Worm (Caenorhabditis elegans): ENCODE measurements around the gene argk-1.

argk-1 gene

DNA sequence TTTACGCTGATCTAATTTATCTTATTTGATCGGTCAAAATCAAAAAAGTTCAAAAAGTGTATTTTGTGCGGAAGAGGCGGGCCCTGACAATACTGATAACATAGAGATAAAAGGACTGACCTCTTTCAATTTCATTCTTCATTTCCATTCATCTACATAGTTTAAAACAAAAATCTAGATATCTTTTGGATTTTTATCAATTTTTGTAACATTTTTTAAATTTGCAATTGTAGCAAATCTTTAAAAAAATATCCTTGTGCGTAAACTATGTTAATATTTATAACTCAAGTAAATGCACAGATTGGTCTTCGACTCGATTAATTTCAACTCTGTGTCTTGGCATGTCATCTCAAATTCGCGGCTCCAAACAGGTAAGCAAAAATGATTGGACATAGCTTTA, at the start of gene argk-1:
TSS of gene argk-1 (plus strand) at position 301 of the 400 bp plus-strand sequence.
- TF ChIP-seq B0310.2 (tag; optimal IDR thresholded peaks at IDR 0.05) (no peak), pes-1 (GFP tag; IDR thresholded peaks at IDR 0.05) (no peak), F13C5.2 (tag; optimal IDR thresholded peaks at IDR 0.05) (no peak), aly-1 (tag; optimal IDR thresholded peaks at IDR 0.05) (no peak)

ce11 chrV:16055031-16055430, 48.7 kb upstream of the argk-1 start, which contains the start of gene F14H3.4:
TSS of gene F14H3.4 (minus strand) at chrV:16055072.
- TF ChIP-seq ceh-36 (tag; optimal IDR thresholded peaks at IDR 0.05) (no peak), hnd-1 (tag; optimal IDR thresholded peaks at IDR 0.05) (no peak)

DNA sequence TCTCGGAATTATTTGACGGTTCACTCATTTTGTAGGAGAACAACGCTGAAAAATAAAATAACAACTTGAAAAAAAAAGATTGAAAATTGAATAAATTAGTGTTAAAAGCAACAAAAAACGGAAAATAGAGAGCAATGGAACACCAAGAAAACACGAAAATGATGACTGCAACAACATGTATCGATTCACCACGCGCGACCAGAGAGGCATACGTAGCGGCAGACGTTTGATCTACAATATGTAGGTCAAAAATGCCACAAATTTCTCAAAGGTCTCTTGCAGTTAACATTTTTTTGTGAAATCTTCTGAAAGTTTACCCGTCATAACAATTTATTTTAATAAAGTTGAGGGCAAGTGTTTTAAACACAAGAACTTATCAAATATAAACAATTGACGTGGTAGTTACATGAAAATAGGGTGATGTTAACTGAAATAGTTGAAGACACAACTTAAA, 46.7 kb upstream of the argk-1 start, which contains the start of gene F14H3.5:
TSS of gene F14H3.5 (minus strand) at position 51 of the 454 bp plus-strand sequence.
- TF ChIP-seq ama-1 (optimal IDR thresholded peaks at IDR 0.05) (no peak), hmbx-1 (tag; optimal IDR thresholded peaks at IDR 0.05) (no peak), hnd-1 (tag; optimal IDR thresholded peaks at IDR 0.05) (no peak), tra-4 (tag; optimal IDR thresholded peaks at IDR 0.05) (no peak), B0310.2 (tag; optimal IDR thresholded peaks at IDR 0.05) (no peak), hmg-4 (GFP tag; optimal IDR thresholded peaks at IDR 0.05) (no peak), tbx-11 (GFP tag; IDR thresholded peaks at IDR 0.05) (no peak), ceh-36 (tag; optimal IDR thresholded peaks at IDR 0.05) (no peak), pes-1 (GFP tag; IDR thresholded peaks at IDR 0.05) (no peak), tbx-37 (GFP tag; conservative IDR thresholded peaks at IDR 0.05) (no peak), scrt-1 (GFP tag; IDR thresholded peaks at IDR 0.05) (no peak), F13C5.2 (tag; optimal IDR thresholded peaks at IDR 0.05) (no peak), flt-1 (GFP tag; IDR thresholded peaks at IDR 0.05) (no peak), ceh-13 (GFP tag; optimal IDR thresholded peaks at IDR 0.05) (no peak), aly-1 (tag; optimal IDR thresholded peaks at IDR 0.05) (no peak), ets-7 (tag; optimal IDR thresholded peaks at IDR 0.05) (no peak), sea-1 (GFP tag; conservative IDR thresholded peaks at IDR 0.05) (no peak)

DNA sequence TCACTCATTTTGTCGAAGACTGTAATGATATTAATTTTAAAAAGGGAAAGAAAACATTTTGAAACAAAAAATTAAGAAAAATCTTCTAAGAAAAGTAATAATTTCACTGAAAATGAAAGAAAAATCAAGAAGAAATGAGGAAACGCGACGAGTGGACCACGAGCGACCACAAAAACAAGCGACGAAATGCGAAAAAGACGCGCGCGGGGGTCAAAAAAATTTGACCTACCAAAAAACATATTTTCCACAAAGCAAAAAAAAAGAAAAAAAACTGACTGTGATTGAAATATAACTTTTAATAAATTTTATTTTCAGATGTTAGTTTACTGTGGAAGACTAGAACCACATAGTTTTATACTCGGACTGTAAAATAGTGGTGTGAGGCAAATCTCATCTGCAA, 44.8 kb upstream of the argk-1 start, which contains the start of gene F14H3.6:
TSS of gene F14H3.6 (minus strand) at position 22 of the 400 bp plus-strand sequence.
- TF ChIP-seq ceh-36 (tag; optimal IDR thresholded peaks at IDR 0.05), result no peak
- TF ChIP-seq tra-4 (tag; optimal IDR thresholded peaks at IDR 0.05), result no peak

DNA sequence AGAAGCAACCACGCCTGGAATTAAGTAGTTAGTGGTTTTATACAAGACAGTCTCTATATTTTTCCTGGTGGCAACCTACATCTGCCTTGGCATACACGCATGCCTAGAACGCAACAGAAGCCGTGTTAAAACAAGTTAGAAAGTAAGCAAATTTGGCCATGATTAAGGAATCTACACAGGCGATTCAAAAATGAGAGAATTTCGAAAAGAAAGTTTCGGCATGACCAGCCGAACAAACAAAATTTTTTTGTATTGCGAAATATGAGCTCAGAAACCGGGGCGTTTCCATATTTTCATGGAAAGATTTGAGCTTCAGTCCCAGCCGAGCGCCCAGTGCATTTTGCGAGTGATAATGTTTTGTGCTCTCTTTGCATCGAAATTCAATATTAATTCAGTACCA, 43.6 kb upstream of the argk-1 start, which contains the start of gene F14H3.15:
TSS of gene F14H3.15 (minus strand) at position 101 of the 400 bp plus-strand sequence.
- TF ChIP-seq ceh-36 (tag; optimal IDR thresholded peaks at IDR 0.05) (no peak), hnd-1 (tag; optimal IDR thresholded peaks at IDR 0.05) (no peak), hmbx-1 (tag; optimal IDR thresholded peaks at IDR 0.05) (no peak), tra-4 (tag; optimal IDR thresholded peaks at IDR 0.05) (no peak), scrt-1 (GFP tag; IDR thresholded peaks at IDR 0.05) (no peak), ceh-13 (GFP tag; optimal IDR thresholded peaks at IDR 0.05) (no peak), pes-1 (GFP tag; IDR thresholded peaks at IDR 0.05) (no peak), tbx-37 (GFP tag; conservative IDR thresholded peaks at IDR 0.05) (no peak)

- no peak for TF ChIP-seq sea-1 (GFP tag; conservative IDR thresholded peaks at IDR 0.05)
- no peak for TF ChIP-seq F13C5.2 (tag; optimal IDR thresholded peaks at IDR 0.05)
- TF ChIP-seq tra-4 (tag; optimal IDR thresholded peaks at IDR 0.05), result no peak
- TF ChIP-seq pes-1 (GFP tag; IDR thresholded peaks at IDR 0.05), result no peak
- TF ChIP-seq B0310.2 (tag; optimal IDR thresholded peaks at IDR 0.05), result no peak
- no peak for TF ChIP-seq ceh-36 (tag; optimal IDR thresholded peaks at IDR 0.05)
- no peak for TF ChIP-seq tbx-11 (GFP tag; IDR thresholded peaks at IDR 0.05)
- no peak for TF ChIP-seq hmg-4 (GFP tag; optimal IDR thresholded peaks at IDR 0.05)
- no peak for TF ChIP-seq aly-1 (tag; optimal IDR thresholded peaks at IDR 0.05)
- TF ChIP-seq ets-7 (tag; optimal IDR thresholded peaks at IDR 0.05), result no peak
- no peak for TF ChIP-seq hmbx-1 (tag; optimal IDR thresholded peaks at IDR 0.05)
- TF ChIP-seq scrt-1 (GFP tag; IDR thresholded peaks at IDR 0.05), result no peak
- TF ChIP-seq tbx-37 (GFP tag; conservative IDR thresholded peaks at IDR 0.05), result no peak
- TF ChIP-seq flt-1 (GFP tag; IDR thresholded peaks at IDR 0.05), result no peak
- no peak for TF ChIP-seq ama-1 (optimal IDR thresholded peaks at IDR 0.05)
- no peak for TF ChIP-seq hnd-1 (tag; optimal IDR thresholded peaks at IDR 0.05)
- no peak for TF ChIP-seq ceh-13 (GFP tag; optimal IDR thresholded peaks at IDR 0.05)
Measured at ce11 chrV:16061993-16062392, 41.7 kb upstream of the argk-1 start, which contains the start of gene fbxa-100. TSS of gene fbxa-100 (minus strand) at chrV:16062093.

DNA sequence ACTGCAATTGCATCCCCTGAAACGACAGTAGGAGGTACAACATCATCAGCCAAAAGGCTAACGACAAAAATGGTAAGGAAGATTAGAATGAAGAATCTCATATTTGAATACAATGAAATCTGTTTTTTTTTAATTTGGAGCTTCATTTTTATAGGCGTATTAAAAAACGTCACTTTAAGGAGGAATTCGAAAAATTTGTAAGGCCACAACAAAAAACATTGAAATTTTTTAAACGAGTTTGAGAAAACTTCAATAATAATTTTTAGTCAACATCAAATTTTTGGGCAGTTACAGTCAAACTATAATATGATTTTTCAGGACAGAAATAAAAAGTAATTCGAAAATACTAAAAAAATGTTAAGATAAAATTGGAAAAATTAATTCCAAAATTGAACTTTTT, 40.9 kb upstream of the argk-1 start, which contains the start of gene F14H3.14:
TSS of gene F14H3.14 (minus strand) at position 101 of the 400 bp plus-strand sequence.
- TF ChIP-seq F13C5.2 (tag; optimal IDR thresholded peaks at IDR 0.05), result no peak
- TF ChIP-seq tbx-11 (GFP tag; IDR thresholded peaks at IDR 0.05), result no peak
- TF ChIP-seq pes-1 (GFP tag; IDR thresholded peaks at IDR 0.05), result no peak
- no peak for TF ChIP-seq aly-1 (tag; optimal IDR thresholded peaks at IDR 0.05)
- no peak for TF ChIP-seq tbx-37 (GFP tag; conservative IDR thresholded peaks at IDR 0.05)
- TF ChIP-seq ceh-36 (tag; optimal IDR thresholded peaks at IDR 0.05), result no peak
- TF ChIP-seq hmbx-1 (tag; optimal IDR thresholded peaks at IDR 0.05), result no peak
- no peak for TF ChIP-seq hnd-1 (tag; optimal IDR thresholded peaks at IDR 0.05)
- TF ChIP-seq scrt-1 (GFP tag; IDR thresholded peaks at IDR 0.05), result no peak
- TF ChIP-seq ceh-13 (GFP tag; optimal IDR thresholded peaks at IDR 0.05), result no peak
- TF ChIP-seq hmg-4 (GFP tag; optimal IDR thresholded peaks at IDR 0.05), result no peak
- TF ChIP-seq ama-1 (optimal IDR thresholded peaks at IDR 0.05), result no peak
- no peak for TF ChIP-seq ets-7 (tag; optimal IDR thresholded peaks at IDR 0.05)

- no peak for TF ChIP-seq aly-1 (tag; optimal IDR thresholded peaks at IDR 0.05)
- TF ChIP-seq hmbx-1 (tag; optimal IDR thresholded peaks at IDR 0.05), result no peak
- no peak for TF ChIP-seq tbx-11 (GFP tag; IDR thresholded peaks at IDR 0.05)
- no peak for TF ChIP-seq sea-1 (GFP tag; conservative IDR thresholded peaks at IDR 0.05)
- no peak for TF ChIP-seq ceh-13 (GFP tag; optimal IDR thresholded peaks at IDR 0.05)
- TF ChIP-seq ama-1 (optimal IDR thresholded peaks at IDR 0.05), result no peak
- TF ChIP-seq F13C5.2 (tag; optimal IDR thresholded peaks at IDR 0.05), result no peak
- TF ChIP-seq ets-7 (tag; optimal IDR thresholded peaks at IDR 0.05), result no peak
- TF ChIP-seq flt-1 (GFP tag; IDR thresholded peaks at IDR 0.05), result no peak
- TF ChIP-seq scrt-1 (GFP tag; IDR thresholded peaks at IDR 0.05), result no peak
- TF ChIP-seq pes-1 (GFP tag; IDR thresholded peaks at IDR 0.05), result no peak
- no peak for TF ChIP-seq B0310.2 (tag; optimal IDR thresholded peaks at IDR 0.05)
- TF ChIP-seq hmg-4 (GFP tag; optimal IDR thresholded peaks at IDR 0.05), result no peak
- TF ChIP-seq ceh-36 (tag; optimal IDR thresholded peaks at IDR 0.05), result no peak
- no peak for TF ChIP-seq tra-4 (tag; optimal IDR thresholded peaks at IDR 0.05)
- TF ChIP-seq tbx-37 (GFP tag; conservative IDR thresholded peaks at IDR 0.05), result no peak
- no peak for TF ChIP-seq hnd-1 (tag; optimal IDR thresholded peaks at IDR 0.05)
Measured at ce11 chrV:16068938-16069337, 34.8 kb upstream of the argk-1 start, which contains the start of gene cyp-35D1. TSS of gene cyp-35D1 (plus strand) at chrV:16069238.
